Fruit fly (Drosophila melanogaster) whole organism, embryonic: ENCODE measurements around the gene CG31360.

Experiments
- Adf1 ChIP-seq: fragments of 200-800 bp; sonication (Bioruptor generic); IDR thresholded peaks from 2 replicates; pipeline ENCODE4 v1.3.6; 2022; ENCODE audit warnings: missing biosample characterization, missing genetic modification characterization
- Atf3 ChIP-seq: fragments of 200-800 bp; sonication (Bioruptor generic); optimal IDR thresholded peaks from 3 replicates; lab custom pipeline; 2016; ENCODE audit warnings: missing biosample characterization, missing genetic modification characterization
- CG10543 ChIP-seq: fragments of 200-800 bp; sonication (Bioruptor generic); optimal IDR thresholded peaks from 3 replicates; lab custom pipeline; 2017; ENCODE audit warnings: missing biosample characterization, mild to moderate bottlenecking, missing genetic modification characterization, moderate library complexity
- CG10654 ChIP-seq: fragments of 200-800 bp; sonication (Bioruptor generic); optimal IDR thresholded peaks from 2 replicates; lab custom pipeline; 2016; ENCODE audit warnings: missing biosample characterization, missing genetic modification characterization
- CG12071 ChIP-seq: fragments of 200-800 bp; sonication (Bioruptor generic); optimal IDR thresholded peaks from 3 replicates; lab custom pipeline; 2018; ENCODE audit warnings: missing biosample characterization, mild to moderate bottlenecking, missing genetic modification characterization
- CG13894 ChIP-seq: fragments of 200-800 bp; sonication (Bioruptor generic); optimal IDR thresholded peaks from 3 replicates; lab custom pipeline; 2018; ENCODE audit warnings: missing biosample characterization, mild to moderate bottlenecking, missing genetic modification characterization, moderate library complexity
- CG14014 ChIP-seq: fragments of 200-800 bp; sonication (Bioruptor generic); IDR thresholded peaks from 2 replicates; pipeline ENCODE4 v1.3.6; 2022; ENCODE audit warnings: missing biosample characterization, missing genetic modification characterization
- CG1602 ChIP-seq: fragments of 200-800 bp; sonication (Bioruptor generic); optimal IDR thresholded peaks from 3 replicates; lab custom pipeline; 2016; ENCODE audit warnings: missing biosample characterization, missing genetic modification characterization
- CG17186 ChIP-seq: fragments of 200-800 bp; sonication (Bioruptor generic); optimal IDR thresholded peaks from 3 replicates; lab custom pipeline; 2017; ENCODE audit warnings: missing biosample characterization, missing genetic modification reagents, missing genetic modification characterization
- CG17385 ChIP-seq: fragments of 200-800 bp; sonication (Bioruptor generic); optimal IDR thresholded peaks from 3 replicates; lab custom pipeline; 2018; ENCODE audit warnings: missing biosample characterization, mild to moderate bottlenecking, missing genetic modification characterization
- CG18476 ChIP-seq: fragments of 200-800 bp; sonication (Bioruptor generic); optimal IDR thresholded peaks from 2 replicates; lab custom pipeline; 2016; ENCODE audit warnings: missing biosample characterization, mild to moderate bottlenecking, missing genetic modification characterization
- CG30431 ChIP-seq: fragments of 200-800 bp; sonication (Bioruptor generic); optimal IDR thresholded peaks from 2 replicates; lab custom pipeline; 2017; ENCODE audit warnings: missing biosample characterization, missing genetic modification characterization
- CG31224 ChIP-seq: fragments of 200-800 bp; sonication (Bioruptor generic); IDR thresholded peaks from 2 replicates; pipeline ENCODE4 v1.3.6; 2022; ENCODE audit warnings: missing biosample characterization, missing genetic modification characterization
- CG33213 ChIP-seq: fragments of 200-800 bp; sonication (Bioruptor generic); optimal IDR thresholded peaks from 3 replicates; lab custom pipeline; 2016; ENCODE audit warnings: missing biosample characterization, missing genetic modification characterization
- CG3726 ChIP-seq: fragments of 200-800 bp; sonication (Bioruptor generic); IDR thresholded peaks from 3 replicates; pipeline ENCODE4, ENCODE4 v1.3.6; 2022; ENCODE audit warnings: missing biosample characterization, missing genetic modification characterization
- CG42726 ChIP-seq: fragments of 200-800 bp; sonication (Bioruptor generic); IDR thresholded peaks from 2 replicates; pipeline ENCODE4 v1.3.6; 2022; ENCODE audit warnings: missing biosample characterization, missing genetic modification characterization; ENCODE audit not compliant: partially characterized antibody
- CG5953 ChIP-seq: fragments of 200-800 bp; sonication (Bioruptor generic); IDR thresholded peaks from 2 replicates; pipeline ENCODE4 v1.3.6; 2022; ENCODE audit warnings: missing biosample characterization, missing genetic modification characterization
- CG6683 ChIP-seq: fragments of 200-800 bp; sonication (Bioruptor generic); optimal IDR thresholded peaks from 2 replicates; lab custom pipeline; 2017; ENCODE audit warnings: missing biosample characterization, mild to moderate bottlenecking, missing genetic modification characterization, missing genetic modification reagents
- CG8765 ChIP-seq: fragments of 200-800 bp; sonication (Bioruptor generic); IDR thresholded peaks from 2 replicates; pipeline ENCODE4 v1.3.6; 2022; ENCODE audit warnings: missing biosample characterization, missing genetic modification characterization
- CG9797 ChIP-seq: fragments of 200-800 bp; sonication (Bioruptor generic); optimal IDR thresholded peaks from 3 replicates; lab custom pipeline; 2018; ENCODE audit warnings: missing biosample characterization, mild to moderate bottlenecking, missing genetic modification characterization
- D19A ChIP-seq: fragments of 200-800 bp; optimal IDR thresholded peaks from 3 replicates; lab custom pipeline; 2019; ENCODE audit warnings: missing biosample characterization, mild to moderate bottlenecking, missing genetic modification characterization, moderate library complexity
- Hey ChIP-seq: fragments of 200-800 bp; sonication (Bioruptor generic); optimal IDR thresholded peaks from 3 replicates; lab custom pipeline; 2018; ENCODE audit warnings: missing biosample characterization, mild to moderate bottlenecking, missing genetic modification characterization
- Hmr ChIP-seq: fragments of 200-800 bp; sonication (Bioruptor generic); optimal IDR thresholded peaks from 3 replicates; lab custom pipeline; 2017; ENCODE audit warnings: mild to moderate bottlenecking, missing biosample characterization, missing genetic modification reagents, missing genetic modification characterization
- Lpt ChIP-seq: fragments of >200 bp; optimal IDR thresholded peaks from 2 replicates; lab custom pipeline; 2018; ENCODE audit warnings: missing biosample characterization, missing genetic modification characterization
- Myb ChIP-seq: fragments of 200-800 bp; sonication (Bioruptor generic); optimal IDR thresholded peaks from 2 replicates; lab custom pipeline; 2016; ENCODE audit warnings: missing biosample characterization, missing genetic modification characterization
- NC2β ChIP-seq: fragments of 200-800 bp; sonication (Bioruptor generic); optimal IDR thresholded peaks from 2 replicates; lab custom pipeline; 2016; ENCODE audit warnings: missing biosample characterization, missing genetic modification characterization
- Ssrp ChIP-seq: fragments of 200-800 bp; sonication (Bioruptor generic); optimal IDR thresholded peaks from 2 replicates; lab custom pipeline; 2018; ENCODE audit warnings: missing biosample characterization, mild to moderate bottlenecking, missing genetic modification characterization, moderate library complexity
- Stat92E ChIP-seq, 3 experiments: fragments of >200 bp in 2 of 3; fragments of 200-800 bp in 1 of 3; sonication (Bioruptor generic) in 1 of 3; optimal IDR thresholded peaks; 2 replicates each; lab custom pipeline; 2017 to 2019; ENCODE audit warnings: missing biosample characterization in 3 of 3, missing genetic modification characterization in 3 of 3, mild to moderate bottlenecking in 1 of 3, moderate library complexity in 1 of 3
- Tbp ChIP-seq: fragments of >200 bp; optimal IDR thresholded peaks from 2 replicates; lab custom pipeline; 2018; ENCODE audit warnings: missing biosample characterization, missing genetic modification characterization
- Xrp1 ChIP-seq: fragments of 200-800 bp; sonication (Bioruptor generic); IDR thresholded peaks from 2 replicates; pipeline ENCODE4 v1.3.6; 2022; ENCODE audit warnings: missing biosample characterization, missing genetic modification characterization
- dimm ChIP-seq: fragments of 200-800 bp; sonication (Bioruptor generic); IDR thresholded peaks from 2 replicates; pipeline ENCODE4 v1.3.6; 2022; ENCODE audit warnings: missing biosample characterization, missing genetic modification characterization
- en ChIP-seq: fragments of 200-800 bp; sonication (Bioruptor generic); optimal IDR thresholded peaks from 2 replicates; lab custom pipeline; 2016; ENCODE audit warnings: missing biosample characterization, missing genetic modification characterization
- eve ChIP-seq, 2 experiments: fragments of >200 bp; optimal IDR thresholded peaks; 2 replicates each; lab custom pipeline; 2017; ENCODE audit warnings: missing biosample characterization in 2 of 2, missing genetic modification characterization in 2 of 2
- hb ChIP-seq: fragments of 200-800 bp; sonication (Bioruptor generic); IDR thresholded peaks from 3 replicates; pipeline ENCODE4 v1.3.6; 2022; ENCODE audit warnings: missing biosample characterization, missing genetic modification characterization; ENCODE audit not compliant: partially characterized antibody
- ind ChIP-seq: fragments of 200-800 bp; sonication (Bioruptor generic); optimal IDR thresholded peaks from 3 replicates; lab custom pipeline; 2016; ENCODE audit warnings: missing biosample characterization, missing genetic modification characterization
- inv ChIP-seq: fragments of 200-800 bp; sonication (Bioruptor generic); IDR thresholded peaks from 2 replicates; pipeline ENCODE4 v1.3.6; 2022; ENCODE audit warnings: missing biosample characterization, missing genetic modification characterization; ENCODE audit not compliant: partially characterized antibody
- kah ChIP-seq: fragments of 200-800 bp; sonication (Bioruptor generic); optimal IDR thresholded peaks from 2 replicates; lab custom pipeline; 2018; ENCODE audit warnings: missing biosample characterization, mild to moderate bottlenecking, missing genetic modification characterization
- knrl ChIP-seq: fragments of 200-800 bp; sonication (Bioruptor generic); IDR thresholded peaks from 3 replicates; pipeline ENCODE4 v1.3.6; 2022; ENCODE audit warnings: missing biosample characterization, missing genetic modification characterization; ENCODE audit not compliant: partially characterized antibody
- otp ChIP-seq: fragments of 200-800 bp; sonication (Bioruptor generic); IDR thresholded peaks from 3 replicates; pipeline ENCODE4, ENCODE4 v1.3.6; 2022; ENCODE audit warnings: missing biosample characterization, missing genetic modification characterization
- psq ChIP-seq: fragments of 200-800 bp; sonication (Bioruptor generic); optimal IDR thresholded peaks from 2 replicates; lab custom pipeline; 2017; ENCODE audit warnings: missing biosample characterization, missing genetic modification characterization
- sima ChIP-seq: fragments of 200-800 bp; sonication (Bioruptor generic); optimal IDR thresholded peaks from 2 replicates; lab custom pipeline; 2016; ENCODE audit warnings: missing biosample characterization, missing genetic modification characterization
- sisA ChIP-seq: fragments of 200-800 bp; sonication (Bioruptor generic); IDR thresholded peaks from 2 replicates; pipeline ENCODE4 v1.3.6; 2022; ENCODE audit warnings: missing biosample characterization, missing genetic modification characterization
- sna ChIP-seq: fragments of 200-800 bp; sonication (Bioruptor generic); IDR thresholded peaks from 2 replicates; pipeline ENCODE4 v1.3.6; 2022; ENCODE audit warnings: missing biosample characterization, missing genetic modification characterization; ENCODE audit not compliant: partially characterized antibody
- sr ChIP-seq: fragments of 200-800 bp; sonication (Bioruptor generic); IDR thresholded peaks from 3 replicates; pipeline ENCODE4 v1.3.6; 2022; ENCODE audit warnings: missing biosample characterization, missing genetic modification characterization
- sug ChIP-seq: fragments of 200-800 bp; optimal IDR thresholded peaks from 2 replicates; lab custom pipeline; 2019; ENCODE audit warnings: missing biosample characterization, mild to moderate bottlenecking, missing genetic modification characterization, moderate library complexity
- tio ChIP-seq: fragments of 200-800 bp; sonication (Bioruptor generic); optimal IDR thresholded peaks from 2 replicates; lab custom pipeline; 2017; ENCODE audit warnings: missing biosample characterization, missing genetic modification characterization, inconsistent platforms
- usp ChIP-seq: fragments of >200 bp; optimal IDR thresholded peaks from 2 replicates; lab custom pipeline; 2017; ENCODE audit warnings: missing biosample characterization, missing genetic modification characterization
- z ChIP-seq: fragments of 200-800 bp; sonication (Bioruptor generic); IDR thresholded peaks from 3 replicates; pipeline ENCODE4 v1.3.6; 2022; ENCODE audit warnings: missing biosample characterization, missing genetic modification characterization
- zen ChIP-seq: fragments of 200-800 bp; sonication (Bioruptor generic); optimal IDR thresholded peaks from 3 replicates; lab custom pipeline; 2018; ENCODE audit warnings: missing biosample characterization, mild to moderate bottlenecking, missing genetic modification characterization, moderate library complexity
- zen2 ChIP-seq: fragments of 200-800 bp; sonication (Bioruptor generic); IDR thresholded peaks from 3 replicates; pipeline ENCODE4 v1.3.6; 2022; ENCODE audit warnings: missing biosample characterization, missing genetic modification characterization; ENCODE audit not compliant: partially characterized antibody
- zfh1 ChIP-seq: fragments of 200-800 bp; sonication (Bioruptor generic); IDR thresholded peaks from 3 replicates; pipeline ENCODE4 v1.3.6; 2022; ENCODE audit warnings: missing biosample characterization, missing genetic modification characterization

CG31360 gene

DNA sequence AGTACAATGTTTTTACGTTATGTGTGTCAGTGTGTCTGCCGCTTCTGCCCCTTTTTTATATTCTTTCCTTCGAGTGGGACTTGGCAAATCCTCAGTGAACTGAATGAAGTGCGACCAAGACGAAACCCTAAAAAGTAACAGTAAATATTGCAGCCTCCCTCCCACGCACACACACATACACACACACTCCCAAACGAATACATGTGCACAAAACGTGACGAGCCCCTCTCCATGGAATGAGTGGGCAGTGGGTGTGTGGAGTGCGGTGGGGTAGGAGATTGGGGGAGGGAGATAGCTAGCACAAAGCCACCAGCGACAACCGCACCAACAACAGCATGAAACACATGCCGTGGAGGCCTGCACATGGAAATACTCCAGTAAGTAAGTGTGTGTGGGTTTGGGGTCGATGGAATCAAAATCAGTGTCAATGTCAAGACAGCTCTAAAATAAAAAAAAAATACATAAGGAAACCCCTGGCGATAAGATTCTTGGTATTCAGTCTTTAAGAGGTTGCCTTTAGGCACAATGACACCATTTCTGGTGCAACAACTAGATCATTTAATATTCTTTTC, 30.0 kb downstream of the CG31360 start (continued):
- no peak for TF ChIP-seq ind (GFP tag; lab: Kevin White, UChicago)
- no peak for TF ChIP-seq zen (tag; lab: Kevin White, UChicago)
- no peak for TF ChIP-seq CG3726 (GFP tag; lab: Robert Waterston, UW)
- TF ChIP-seq Stat92E (GFP tag; optimal IDR thresholded peaks at IDR 0.05; lab: Kevin White, UChicago): peak in 1 of 3 experiments; percentile 12
- peak; percentile 29 for TF ChIP-seq sug (tag; lab: Kevin White, UChicago)
- TF ChIP-seq hb (GFP tag; lab: Robert Waterston, UW): no peak
- no peak for TF ChIP-seq CG8765 (GFP tag; lab: Robert Waterston, UW)
- TF ChIP-seq sna (GFP tag; lab: Robert Waterston, UW): no peak
- no peak for TF ChIP-seq CG17186 (GFP tag; lab: Kevin White, UChicago)
- no peak for TF ChIP-seq CG14014
- TF ChIP-seq en (GFP tag; lab: Kevin White, UChicago): no peak
- no peak for TF ChIP-seq CG10654
- TF ChIP-seq Hey: no peak
- TF ChIP-seq CG18476 (GFP tag; lab: Kevin White, UChicago): no peak
- no peak for TF ChIP-seq eve (GFP tag; optimal IDR thresholded peaks at IDR 0.05; lab: Kevin White, UChicago)
- TF ChIP-seq sima (GFP tag; lab: Kevin White, UChicago): no peak
- TF ChIP-seq CG33213 (GFP tag; lab: Kevin White, UChicago): no peak
- TF ChIP-seq tio (GFP tag; lab: Kevin White, UChicago): no peak
- TF ChIP-seq zen2 (GFP tag; lab: Robert Waterston, UW): no peak
- TF ChIP-seq kah (GFP tag; lab: Kevin White, UChicago): no peak
- no peak for TF ChIP-seq Lpt (GFP tag; lab: Kevin White, UChicago)
- TF ChIP-seq CG17385 (GFP tag; lab: Kevin White, UChicago): no peak
- TF ChIP-seq Adf1 (GFP tag; lab: Robert Waterston, UW): no peak
- TF ChIP-seq CG5953 (GFP tag; lab: Robert Waterston, UW): no peak
- no peak for TF ChIP-seq Atf3
- TF ChIP-seq sisA: no peak
- TF ChIP-seq psq (GFP tag; lab: Kevin White, UChicago): no peak
- no peak for TF ChIP-seq Hmr
- no peak for TF ChIP-seq knrl (GFP tag; lab: Robert Waterston, UW)
- TF ChIP-seq CG12071 (GFP tag; lab: Kevin White, UChicago): no peak
- peak; percentile 94 for TF ChIP-seq sr (GFP tag; lab: Robert Waterston, UW)
- no peak for TF ChIP-seq CG31224 (GFP tag; lab: Robert Waterston, UW)
- no peak for TF ChIP-seq Tbp
- no peak for TF ChIP-seq NC2β (GFP tag; lab: Kevin White, UChicago)
- TF ChIP-seq Myb (GFP tag; lab: Kevin White, UChicago): no peak
- no peak for TF ChIP-seq CG1602 (GFP tag; lab: Kevin White, UChicago)
- TF ChIP-seq z (GFP tag; lab: Robert Waterston, UW): peak; percentile 43; the same call in 1 of the 3 replicates
- TF ChIP-seq dimm (GFP tag; lab: Robert Waterston, UW): no peak
- no peak for TF ChIP-seq CG13894
- no peak for TF ChIP-seq CG9797 (GFP tag; lab: Kevin White, UChicago)
- no peak for TF ChIP-seq usp (GFP tag; lab: Kevin White, UChicago)
- TF ChIP-seq CG42726 (GFP tag; lab: Robert Waterston, UW): no peak
- no peak for TF ChIP-seq otp (GFP tag; lab: Robert Waterston, UW)
- no peak for TF ChIP-seq zfh1
- peak; percentile 9 for TF ChIP-seq CG10543
- no peak for TF ChIP-seq Xrp1 (GFP tag; lab: Robert Waterston, UW)
- TF ChIP-seq CG6683 (GFP tag; lab: Kevin White, UChicago): no peak
- no peak for TF ChIP-seq CG30431 (GFP tag; lab: Kevin White, UChicago)
- TF ChIP-seq Ssrp: no peak
- TF ChIP-seq D19A: no peak
- TF ChIP-seq inv (GFP tag; lab: Robert Waterston, UW): no peak
